Worm (Caenorhabditis elegans): ENCODE data around the gene ife-4.

ife-4 gene

ce11 chrX:1111603-1112002 is 7.6 kb downstream of the ife-4 start, which contains the start of gene C05D9.3:
TSS of gene C05D9.3 (plus strand) at chrX:1111903.
- TF ChIP-seq mes-4 (tag; optimal IDR thresholded peaks at IDR 0.05) (no peak), mcd-1 (GFP tag; IDR thresholded peaks at IDR 0.05) (no peak), snpc-4 (GFP tag; optimal IDR thresholded peaks at IDR 0.05) (no peak), snpc-4 (tag; optimal IDR thresholded peaks at IDR 0.05) (no peak), ceh-40 (GFP tag; IDR thresholded peaks at IDR 0.05) (no peak), rcor-1 (GFP tag; IDR thresholded peaks at IDR 0.05) (no peak), egl-18 (GFP tag; IDR thresholded peaks at IDR 0.05) (no peak), T26A5.8 (tag; optimal IDR thresholded peaks at IDR 0.05) (no peak), dpff-1 (tag; optimal IDR thresholded peaks at IDR 0.05) (no peak), B0019.2 (GFP tag; conservative IDR thresholded peaks at IDR 0.05) (no peak), ztf-3 (GFP tag; optimal IDR thresholded peaks at IDR 0.05) (no peak), pha-4 (tag; optimal IDR thresholded peaks at IDR 0.05) (no peak), ccch-3 (GFP tag; optimal IDR thresholded peaks at IDR 0.05) (no peak), him-1 (tag; optimal IDR thresholded peaks at IDR 0.05) (no peak), sea-2 (GFP tag; IDR thresholded peaks at IDR 0.05) (no peak), rec-8 (tag; optimal IDR thresholded peaks at IDR 0.05) (no peak), ama-1 (optimal IDR thresholded peaks at IDR 0.05) (no peak), ama-1 (GFP tag; optimal IDR thresholded peaks at IDR 0.05) (no peak)

DNA sequence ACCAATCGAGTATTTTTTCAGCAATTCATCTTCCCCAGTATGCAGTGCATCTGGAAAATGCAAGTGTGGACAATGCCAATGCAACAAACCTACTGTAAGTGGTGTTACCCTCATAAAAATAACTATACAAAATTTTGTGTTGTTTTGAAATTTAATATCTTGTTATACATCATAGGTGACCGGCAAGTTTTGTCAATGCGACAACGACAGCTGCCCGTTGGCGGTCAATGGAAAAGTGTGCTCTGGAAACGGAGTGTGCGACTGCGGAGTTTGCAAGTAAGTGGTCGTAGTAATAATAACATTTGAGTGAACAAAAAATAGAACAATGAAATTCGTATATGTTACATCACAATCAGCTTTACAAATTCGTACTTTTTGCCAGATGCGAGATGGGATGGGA is 11.2 kb downstream of the ife-4 start:
- no peak for TF ChIP-seq snpc-4 (GFP tag; optimal IDR thresholded peaks at IDR 0.05)
- no peak for TF ChIP-seq snpc-4 (tag; optimal IDR thresholded peaks at IDR 0.05)
- TF ChIP-seq sptf-2 (GFP tag; optimal IDR thresholded peaks at IDR 0.05) = no peak
- no peak for TF ChIP-seq fkh-3 (tag; optimal IDR thresholded peaks at IDR 0.05)
- TF ChIP-seq attf-5 (GFP tag; optimal IDR thresholded peaks at IDR 0.05) = no peak

DNA sequence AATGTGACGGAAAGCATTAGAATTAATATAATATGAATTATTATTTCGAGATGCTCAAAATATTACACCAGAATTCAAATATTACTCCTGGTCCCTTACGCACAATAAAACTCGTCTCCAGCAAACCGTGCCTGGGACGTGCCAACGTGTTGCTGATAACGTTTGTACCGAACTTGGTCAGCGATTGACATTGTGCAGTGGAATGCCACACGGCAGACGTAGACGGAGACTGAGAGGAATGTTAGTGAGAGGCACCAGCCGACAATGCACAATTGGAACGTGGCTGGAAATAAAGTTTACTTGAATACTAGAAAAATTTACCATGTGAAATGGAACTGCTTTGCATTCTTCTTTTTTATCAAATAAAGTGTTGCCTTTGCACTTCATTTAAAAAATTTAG is 13.2 kb downstream of the ife-4 start:
- TF ChIP-seq nhr-80 (tag; optimal IDR thresholded peaks at IDR 0.05) = peak; percentile 87
- no peak for TF ChIP-seq lin-54 (GFP tag; optimal IDR thresholded peaks at IDR 0.05)
- no peak for TF ChIP-seq madf-6 (GFP tag; IDR thresholded peaks at IDR 0.05)
- TF ChIP-seq let-607 (tag; optimal IDR thresholded peaks at IDR 0.05) = peak in 1 of 2 experiments; percentile 73

DNA sequence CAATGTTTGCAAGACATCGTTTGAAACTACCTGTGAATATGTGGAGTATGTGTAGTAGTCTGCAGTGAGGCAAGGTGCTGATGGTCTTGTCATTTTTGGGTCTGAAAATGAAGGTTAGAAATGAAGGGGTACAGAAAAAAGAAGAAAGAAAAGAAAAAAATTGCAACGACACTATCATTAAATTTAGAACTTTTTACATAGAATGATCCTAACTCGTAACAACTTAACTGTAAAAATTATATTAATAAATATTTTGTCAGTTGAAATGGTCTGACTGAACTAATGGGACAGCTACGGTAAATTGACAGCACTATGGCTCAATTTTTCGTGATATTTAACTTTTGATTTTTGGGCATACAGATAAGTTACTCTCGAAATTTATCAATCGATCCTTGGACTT is 15.3 kb downstream of the ife-4 start, which contains the start of gene C05D9.7:
TSS of gene C05D9.7 (minus strand) at position 101 of the 400 bp plus-strand sequence.
- TF ChIP-seq F23B12.7 (tag; optimal IDR thresholded peaks at IDR 0.05; ENCODE audit: insufficient read depth) = no peak
- TF ChIP-seq hsf-1 (GFP tag; IDR thresholded peaks at IDR 0.05) = no peak
- TF ChIP-seq F37B4.10 (GFP tag; IDR thresholded peaks at IDR 0.05) = no peak
- TF ChIP-seq ZK185.1 (tag; optimal IDR thresholded peaks at IDR 0.05; ENCODE audit: poor library complexity, severe bottlenecking) = no peak
- TF ChIP-seq snpc-1.1 (tag; optimal IDR thresholded peaks at IDR 0.05; ENCODE audit: insufficient read depth) = no peak
- TF ChIP-seq mes-4 (tag; optimal IDR thresholded peaks at IDR 0.05) = no peak
- TF ChIP-seq zfh-2 (GFP tag; conservative IDR thresholded peaks at IDR 0.05) = no peak
- TF ChIP-seq somi-1 (GFP tag; optimal IDR thresholded peaks at IDR 0.05) = no peak
- no peak for TF ChIP-seq ceh-27 (GFP tag; optimal IDR thresholded peaks at IDR 0.05)
- TF ChIP-seq hmg-1.2 (GFP tag; IDR thresholded peaks at IDR 0.05) = no peak
- no peak for TF ChIP-seq ztf-22 (GFP tag; optimal IDR thresholded peaks at IDR 0.05)
- TF ChIP-seq ets-4 (GFP tag; optimal IDR thresholded peaks at IDR 0.05) = no peak
- TF ChIP-seq snpc-1.3 (tag; optimal IDR thresholded peaks at IDR 0.05; ENCODE audit: insufficient read depth) = no peak
- no peak for TF ChIP-seq efl-1 (GFP tag; optimal IDR thresholded peaks at IDR 0.05)
- TF ChIP-seq Y95B8A.8 (GFP tag; IDR thresholded peaks at IDR 0.05) = no peak
- TF ChIP-seq ztf-25 (GFP tag; IDR thresholded peaks at IDR 0.05) = no peak
- TF ChIP-seq bed-2 (GFP tag; IDR thresholded peaks at IDR 0.05) = no peak
- no peak for TF ChIP-seq ama-1 (optimal IDR thresholded peaks at IDR 0.05)
- TF ChIP-seq ama-1 (GFP tag; optimal IDR thresholded peaks at IDR 0.05) = no peak
- TF ChIP-seq snpc-3.4 (tag; optimal IDR thresholded peaks at IDR 0.05) = no peak
